Worm (Caenorhabditis elegans) whole organism, young adult: ENCODE measurements around the gene F26A1.3.
A peak's percentile ranks its signal among the peaks of the same experiment; 100 is the strongest.

Experiments used
- B0019.2 ChIP-seq: fragments of 200-800 bp; sonication (Bioruptor generic); conservative IDR thresholded peaks from 2 replicates; pipeline ENCODE4 v1.3.6; 2022; ENCODE audit warnings: missing genetic modification reagents, missing genetic modification characterization, missing compliant biosample characterization
- B0261.1 ChIP-seq: sonication (generic microtip); optimal IDR thresholded peaks from 2 replicates; lab custom pipeline; 2016; ENCODE audit warnings: mild to moderate bottlenecking, missing genetic modification characterization, moderate library complexity, missing compliant biosample characterization
- D2030.7 ChIP-seq: fragments of 200-800 bp; sonication (Bioruptor generic); IDR thresholded peaks from 2 replicates; pipeline ENCODE4 v1.3.6; 2022; ENCODE audit warnings: missing genetic modification reagents, missing genetic modification characterization, missing compliant biosample characterization
- F22D6.2 ChIP-seq: sonication (generic microtip); optimal IDR thresholded peaks from 2 replicates; lab custom pipeline; 2016; ENCODE audit warnings: mild to moderate bottlenecking, missing genetic modification characterization, missing compliant biosample characterization
- F23B12.7 ChIP-seq: sonication (generic microtip); optimal IDR thresholded peaks from 2 replicates; lab custom pipeline; 2017; ENCODE audit warnings: missing genetic modification characterization, mild to moderate bottlenecking, missing compliant biosample characterization, antibody characterized with exemption, moderate library complexity; ENCODE audit not compliant: insufficient read depth
- F33H1.4 ChIP-seq: fragments of 200-800 bp; sonication (Bioruptor generic); IDR thresholded peaks from 2 replicates; pipeline ENCODE4 v1.3.6; 2022; ENCODE audit warnings: missing genetic modification reagents, missing genetic modification characterization, missing compliant biosample characterization
- F49E8.2 ChIP-seq: sonication (generic microtip); optimal IDR thresholded peaks from 3 replicates; lab custom pipeline; 2017; ENCODE audit warnings: missing genetic modification characterization, mild to moderate bottlenecking, missing compliant biosample characterization, antibody characterized with exemption, moderate library complexity; ENCODE audit not compliant: insufficient read depth
- F55B11.4 ChIP-seq: sonication (generic microtip); optimal IDR thresholded peaks from 2 replicates; lab custom pipeline; 2016; ENCODE audit warnings: missing compliant biosample characterization, missing genetic modification characterization, borderline replicate concordance; ENCODE audit not compliant: insufficient read depth
- K11D2.4 ChIP-seq: fragments of 200-800 bp; sonication (Bioruptor generic); IDR thresholded peaks from 2 replicates; pipeline ENCODE4 v1.3.6; 2022; ENCODE audit warnings: missing genetic modification reagents, missing genetic modification characterization, missing compliant biosample characterization
- K12H6.12 ChIP-seq: fragments of 200-800 bp; sonication (Bioruptor generic); optimal IDR thresholded peaks from 2 replicates; lab custom pipeline; 2018; ENCODE audit warnings: mild to moderate bottlenecking, missing genetic modification characterization, missing compliant biosample characterization
- T07F8.4 ChIP-seq: sonication (generic microtip); optimal IDR thresholded peaks from 2 replicates; lab custom pipeline; 2016; ENCODE audit warnings: mild to moderate bottlenecking, missing genetic modification characterization, moderate library complexity, missing compliant biosample characterization
- ama-1 ChIP-seq, 3 experiments: fragments of 150-350 bp in 1 of 3; sonication (generic microtip) in 2 of 3; optimal IDR thresholded peaks; 2 replicates each; lab custom pipeline; 2014 to 2018; ENCODE audit warnings: missing biosample characterization in 2 of 3, missing genetic modification characterization in 2 of 3, missing genetic modification reagents in 2 of 3
- attf-5 ChIP-seq: fragments of 200-800 bp; sonication (Bioruptor generic); optimal IDR thresholded peaks from 2 replicates; lab custom pipeline; 2018; ENCODE audit warnings: mild to moderate bottlenecking, missing genetic modification characterization, missing compliant biosample characterization
- attf-6 ChIP-seq: fragments of 200-800 bp; sonication (Bioruptor generic); IDR thresholded peaks from 2 replicates; pipeline ENCODE4 v1.3.6; 2022; ENCODE audit warnings: missing genetic modification reagents, missing genetic modification characterization, missing compliant biosample characterization
- bed-1 ChIP-seq: fragments of 200-800 bp; sonication (Bioruptor generic); IDR thresholded peaks from 2 replicates; pipeline ENCODE4 v1.3.6; 2022; ENCODE audit warnings: missing genetic modification reagents, missing genetic modification characterization, missing compliant biosample characterization
- bed-2 ChIP-seq: fragments of 200-800 bp; sonication (Bioruptor generic); IDR thresholded peaks from 2 replicates; pipeline ENCODE4 v1.3.6; 2022; ENCODE audit warnings: missing genetic modification reagents, missing genetic modification characterization, missing compliant biosample characterization
- cebp-1 ChIP-seq, 2 experiments: fragments of 200-800 bp in 1 of 2; sonication (Bioruptor generic) in 1 of 2; sonication (generic microtip) in 1 of 2; IDR thresholded peaks in 1 of 2; optimal IDR thresholded peaks in 1 of 2; 2 replicates each; pipeline versions ENCODE4 v1.3.6 to Lab custom; 2017 to 2022; ENCODE audit warnings: missing compliant biosample characterization in 2 of 2, missing genetic modification characterization in 2 of 2, mild to moderate bottlenecking in 1 of 2, missing genetic modification reagents in 1 of 2, moderate library complexity in 1 of 2
- ceh-40 ChIP-seq: fragments of 200-800 bp; sonication (Bioruptor generic); IDR thresholded peaks from 2 replicates; pipeline ENCODE4 v1.3.6; 2022; ENCODE audit warnings: missing genetic modification characterization, missing compliant biosample characterization
- ceh-79 ChIP-seq: sonication (generic microtip); optimal IDR thresholded peaks from 2 replicates; lab custom pipeline; 2017; ENCODE audit warnings: mild to moderate bottlenecking, missing genetic modification characterization, missing compliant biosample characterization
- dox-1 ChIP-seq: fragments of 200-800 bp; sonication (Bioruptor generic); IDR thresholded peaks from 2 replicates; pipeline ENCODE4 v1.3.6; 2022; ENCODE audit warnings: missing genetic modification reagents, missing genetic modification characterization, missing compliant biosample characterization
- efl-1 ChIP-seq: fragments of 150-350 bp; optimal IDR thresholded peaks from 2 replicates; lab custom pipeline; 2014; ENCODE audit warnings: missing biosample characterization, missing genetic modification reagents, missing genetic modification characterization
- egl-18 ChIP-seq: fragments of 200-800 bp; sonication (Bioruptor generic); IDR thresholded peaks from 2 replicates; pipeline ENCODE4 v1.3.6; 2022; ENCODE audit warnings: missing genetic modification reagents, missing genetic modification characterization, missing compliant biosample characterization
- egl-44 ChIP-seq: fragments of 200-800 bp; sonication (Bioruptor generic); IDR thresholded peaks from 2 replicates; pipeline ENCODE4 v1.3.6; 2022; ENCODE audit warnings: missing genetic modification reagents, missing genetic modification characterization, missing compliant biosample characterization
- fkh-3 ChIP-seq: sonication (generic microtip); optimal IDR thresholded peaks from 2 replicates; lab custom pipeline; 2016; ENCODE audit warnings: mild to moderate bottlenecking, missing genetic modification characterization, missing compliant biosample characterization
- him-1 ChIP-seq: sonication (generic microtip); optimal IDR thresholded peaks from 2 replicates; lab custom pipeline; 2016; ENCODE audit warnings: missing genotype, missing genetic modification reagents, missing genetic modification characterization, missing compliant biosample characterization
- hlh-26 ChIP-seq: fragments of 200-800 bp; sonication (Bioruptor generic); conservative IDR thresholded peaks from 2 replicates; pipeline ENCODE4 v1.3.6; 2022; ENCODE audit warnings: missing genetic modification reagents, missing genetic modification characterization, missing compliant biosample characterization
- hrde-1 ChIP-seq: sonication (generic microtip); optimal IDR thresholded peaks from 2 replicates; lab custom pipeline; 2016; ENCODE audit warnings: missing genetic modification characterization, mild to moderate bottlenecking, missing compliant biosample characterization, moderate library complexity, missing genotype, missing genetic modification reagents, borderline replicate concordance
- lin-35 ChIP-seq, 3 experiments: fragments of 150-350 bp in 2 of 3; sonication (generic microtip) in 1 of 3; optimal IDR thresholded peaks; 2 replicates each; lab custom pipeline; 2014 to 2018; ENCODE audit warnings: missing biosample characterization in 3 of 3, missing genetic modification characterization in 3 of 3, missing genetic modification reagents in 3 of 3
- lsl-1 ChIP-seq: fragments of 200-800 bp; sonication (Bioruptor generic); optimal IDR thresholded peaks from 2 replicates; lab custom pipeline; 2018; ENCODE audit warnings: mild to moderate bottlenecking, missing genetic modification characterization, moderate library complexity, missing compliant biosample characterization
- lsy-27 ChIP-seq: sonication (generic microtip); optimal IDR thresholded peaks from 2 replicates; lab custom pipeline; 2017; ENCODE audit warnings: missing genetic modification characterization, mild to moderate bottlenecking, missing compliant biosample characterization, antibody characterized with exemption, missing genotype, borderline replicate concordance; ENCODE audit not compliant: insufficient read depth
- mcd-1 ChIP-seq: fragments of 200-800 bp; sonication (Bioruptor generic); IDR thresholded peaks from 2 replicates; pipeline ENCODE4 v1.3.6; 2022; ENCODE audit warnings: missing genetic modification reagents, missing genetic modification characterization, missing compliant biosample characterization
- mel-28 ChIP-seq: sonication (generic microtip); optimal IDR thresholded peaks from 2 replicates; lab custom pipeline; 2016; ENCODE audit warnings: borderline replicate concordance, mild to moderate bottlenecking, missing genetic modification characterization, missing compliant biosample characterization
- mes-4 ChIP-seq: sonication (generic microtip); optimal IDR thresholded peaks from 2 replicates; lab custom pipeline; 2016; ENCODE audit warnings: missing genotype, missing genetic modification characterization, missing compliant biosample characterization
- nfya-2 ChIP-seq: fragments of 200-800 bp; sonication (Bioruptor generic); IDR thresholded peaks from 2 replicates; pipeline ENCODE4 v1.3.6; 2022; ENCODE audit warnings: missing genetic modification reagents, missing genetic modification characterization, missing compliant biosample characterization
- nhr-120 ChIP-seq: fragments of 200-800 bp; sonication (Bioruptor generic); IDR thresholded peaks from 2 replicates; pipeline ENCODE4 v1.3.6; 2022; ENCODE audit warnings: missing genetic modification characterization, missing compliant biosample characterization
- rcor-1 ChIP-seq: fragments of 200-800 bp; sonication (Bioruptor generic); IDR thresholded peaks from 2 replicates; pipeline ENCODE4 v1.3.6; 2022; ENCODE audit warnings: missing genetic modification reagents, missing genetic modification characterization, missing compliant biosample characterization
- snpc-4 ChIP-seq, 5 experiments: fragments of 150-350 bp in 1 of 5; sonication (generic microtip) in 4 of 5; optimal IDR thresholded peaks; 2 replicates each; lab custom pipeline; 2014 to 2018; ENCODE audit warnings: missing genetic modification characterization in 5 of 5, missing biosample characterization in 3 of 5, antibody characterized with exemption in 2 of 5, mild to moderate bottlenecking in 2 of 5, missing compliant biosample characterization in 2 of 5, missing genotype in 2 of 5, moderate library complexity in 2 of 5, missing genetic modification reagents in 1 of 5
- somi-1 ChIP-seq: fragments of 200-800 bp; sonication (Bioruptor generic); optimal IDR thresholded peaks from 2 replicates; lab custom pipeline; 2018; ENCODE audit warnings: mild to moderate bottlenecking, missing genetic modification characterization, missing compliant biosample characterization
- tlf-1 ChIP-seq: fragments of 200-800 bp; sonication (Bioruptor generic); optimal IDR thresholded peaks from 2 replicates; lab custom pipeline; 2018; ENCODE audit warnings: mild to moderate bottlenecking, missing genetic modification characterization, missing compliant biosample characterization
- ztf-28 ChIP-seq: fragments of 200-800 bp; sonication (Bioruptor generic); IDR thresholded peaks from 2 replicates; pipeline ENCODE4 v1.3.6; 2022; ENCODE audit warnings: missing genetic modification reagents, missing genetic modification characterization, missing compliant biosample characterization
- ztf-3 ChIP-seq: fragments of 200-800 bp; sonication (Bioruptor generic); optimal IDR thresholded peaks from 2 replicates; lab custom pipeline; 2018; ENCODE audit warnings: mild to moderate bottlenecking, missing genetic modification characterization, missing compliant biosample characterization
- ztf-6 ChIP-seq: fragments of 200-800 bp; sonication (Bioruptor generic); IDR thresholded peaks from 2 replicates; pipeline ENCODE4 v1.3.6; 2022; ENCODE audit warnings: missing genetic modification reagents, missing genetic modification characterization, missing compliant biosample characterization

The F26A1.3 gene

DNA sequence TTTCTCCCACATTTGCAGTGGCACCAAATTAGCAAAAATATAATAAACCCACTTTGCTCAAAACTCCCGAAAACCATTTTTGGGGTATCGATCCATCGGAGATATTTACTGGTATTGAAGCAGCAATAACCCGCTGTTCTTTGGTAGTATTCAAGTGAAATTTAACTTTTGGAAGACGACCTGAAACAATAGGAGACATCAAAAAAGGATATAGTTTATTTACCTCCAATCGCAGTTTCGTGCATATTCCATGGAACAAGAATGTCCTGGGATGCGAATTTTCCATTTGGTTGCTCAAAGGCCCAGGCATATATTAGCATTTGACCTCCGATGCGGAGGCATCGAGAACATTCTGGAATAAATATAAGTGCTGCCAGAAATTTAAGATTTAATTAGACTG lies 46.7 kb downstream of the F26A1.3 start:
- no peak for TF ChIP-seq ztf-3 (GFP tag; lab: Kevin White, UChicago)
- TF ChIP-seq ceh-79 (tag; lab: Kevin White, UChicago) = no peak
- TF ChIP-seq rcor-1 (GFP tag; lab: Robert Waterston, UW) = no peak
- no peak for TF ChIP-seq nhr-120 (GFP tag; lab: Robert Waterston, UW)
- no peak for TF ChIP-seq egl-18
- no peak for TF ChIP-seq dox-1
- no peak for TF ChIP-seq B0261.1
- no peak for TF ChIP-seq fkh-3
- no peak for TF ChIP-seq nfya-2
- no peak for TF ChIP-seq K12H6.12
- no peak for TF ChIP-seq attf-6 (GFP tag; lab: Robert Waterston, UW)
- TF ChIP-seq snpc-4 (GFP tag; optimal IDR thresholded peaks at IDR 0.05; lab: Kevin White, UChicago) = no peak
- TF ChIP-seq snpc-4 (tag; optimal IDR thresholded peaks at IDR 0.05; lab: Kevin White, UChicago) = no peak
- no peak for TF ChIP-seq T07F8.4 (tag; lab: Kevin White, UChicago)
- no peak for TF ChIP-seq ama-1 (optimal IDR thresholded peaks at IDR 0.05; lab: Kevin White, UChicago)
- no peak for TF ChIP-seq ama-1 (GFP tag; optimal IDR thresholded peaks at IDR 0.05; lab: Kevin White, UChicago)
- no peak for TF ChIP-seq F49E8.2 (tag; lab: Kevin White, UChicago)
- TF ChIP-seq F23B12.7 (tag; lab: Kevin White, UChicago) = no peak
- TF ChIP-seq ceh-40 = no peak

DNA sequence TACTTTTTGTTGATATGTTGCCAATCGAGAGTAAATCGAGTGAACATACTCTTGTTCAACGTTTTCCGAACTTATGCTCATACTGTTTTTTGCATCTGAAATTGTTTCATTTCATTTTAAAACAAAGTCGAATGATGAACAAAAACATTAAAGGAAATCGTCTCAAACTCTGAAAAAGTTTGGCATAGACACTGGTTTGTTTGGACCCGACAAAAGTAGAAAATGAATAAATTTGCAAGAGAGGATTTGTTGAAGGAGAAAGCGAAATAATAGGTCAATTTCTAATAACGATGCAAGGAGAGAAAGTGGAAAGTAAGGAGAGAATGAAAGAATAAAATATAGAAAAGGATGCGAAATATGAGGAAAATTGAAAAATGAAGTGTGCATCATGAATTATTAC lies 48.0 kb downstream of the F26A1.3 start, which contains the start of gene C35D10.12:
TSS of gene C35D10.12 (minus strand) at position 101 of the 400 bp plus-strand sequence.
- TF ChIP-seq lsy-27 (tag; lab: Kevin White, UChicago) (no peak), cebp-1 (GFP tag; IDR thresholded peaks at IDR 0.05; lab: Robert Waterston, UW) (no peak), cebp-1 (tag; optimal IDR thresholded peaks at IDR 0.05; lab: Kevin White, UChicago) (no peak), F55B11.4 (tag; lab: Kevin White, UChicago) (no peak), ztf-6 (no peak), mes-4 (tag; lab: Kevin White, UChicago) (no peak), hrde-1 (no peak), tlf-1 (GFP tag; lab: Kevin White, UChicago) (no peak), somi-1 (GFP tag; lab: Kevin White, UChicago) (no peak), attf-6 (GFP tag; lab: Robert Waterston, UW) (no peak), B0019.2 (GFP tag; lab: Robert Waterston, UW) (no peak), bed-2 (GFP tag; lab: Robert Waterston, UW) (no peak)

DNA sequence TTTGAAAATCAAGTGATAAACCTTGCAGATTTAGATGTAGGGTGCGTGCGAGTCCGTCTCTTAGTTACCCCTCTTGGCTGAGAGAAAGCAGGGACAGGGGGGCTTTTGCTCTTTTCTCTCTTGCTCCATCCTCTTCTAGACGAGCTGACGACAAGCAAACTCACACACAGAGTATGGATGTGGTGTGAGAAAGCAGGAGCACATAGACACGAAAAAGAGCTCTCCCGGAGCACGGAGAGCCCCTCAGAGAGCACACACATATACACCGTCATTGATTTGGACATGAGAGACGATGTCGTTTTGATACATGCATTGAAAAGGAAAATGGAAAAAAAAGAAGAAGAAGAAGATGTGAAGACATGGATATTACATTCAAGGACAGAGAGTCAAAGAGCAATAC lies 49.0 kb downstream of the F26A1.3 start:
- peak in 1 of 3 experiments; percentile 61 for TF ChIP-seq lin-35 (GFP tag; optimal IDR thresholded peaks at IDR 0.05; lab: Kevin White, UChicago)
- TF ChIP-seq bed-1 (GFP tag; lab: Robert Waterston, UW) = no peak
- TF ChIP-seq, all 124 proteins: peak for 1

DNA sequence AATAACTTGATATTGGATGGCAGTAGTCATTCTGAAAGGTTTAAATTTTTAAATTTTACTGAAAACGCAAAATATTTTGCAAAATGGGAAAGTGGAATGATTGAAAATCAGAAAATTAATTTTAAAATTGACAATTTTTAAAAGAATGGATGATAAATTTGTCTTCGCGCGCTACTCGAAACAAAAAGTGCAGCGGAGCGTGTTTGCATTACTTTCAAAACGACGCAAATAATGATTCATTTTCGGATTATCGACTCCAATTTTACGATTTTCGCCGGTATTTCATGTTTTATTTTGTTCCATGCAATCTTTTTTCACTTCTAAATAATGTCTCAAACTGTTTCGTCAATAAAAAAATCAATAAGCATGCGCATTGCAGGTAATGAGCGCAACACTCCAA lies 51.6 kb downstream of the F26A1.3 start, which contains the start of the genes tost-1 and arx-6:
TSS of gene tost-1 (minus strand) at position 31 of the 400 bp plus-strand sequence.
TSS of gene arx-6 (plus strand) at position 378 of the 400 bp plus-strand sequence.
- TF ChIP-seq lsl-1 (GFP tag; lab: Kevin White, UChicago) (peak; percentile 37), mel-28 (tag; lab: Kevin White, UChicago) (no peak), him-1 (tag; lab: Kevin White, UChicago) (peak; percentile 15), F33H1.4 (GFP tag; lab: Robert Waterston, UW) (0 out of 2 replicates have a peak, but pooled peaks have one; percentile 18), lin-35 (GFP tag; optimal IDR thresholded peaks at IDR 0.05; lab: Kevin White, UChicago) (peak in 1 of 3 experiments; percentile 52), D2030.7 (GFP tag; lab: Robert Waterston, UW) (peak; percentile 48; the same call in 1 of the 2 replicates), mcd-1 (GFP tag; lab: Robert Waterston, UW) (peak; percentile 86), attf-5 (GFP tag; lab: Kevin White, UChicago) (no peak), tlf-1 (GFP tag; lab: Kevin White, UChicago) (no peak), egl-44 (GFP tag; lab: Robert Waterston, UW) (no peak), dox-1 (0 out of 2 replicates have a peak, but pooled peaks have one; percentile 11), ztf-28 (GFP tag; lab: Robert Waterston, UW) (no peak), F49E8.2 (tag; lab: Kevin White, UChicago) (no peak), efl-1 (GFP tag; lab: Kevin White, UChicago) (peak; percentile 76), hlh-26 (GFP tag; lab: Robert Waterston, UW) (no peak), ztf-6 (no peak), K11D2.4 (GFP tag; lab: Robert Waterston, UW) (no peak), F22D6.2 (tag; lab: Kevin White, UChicago) (no peak)
